Worm (Caenorhabditis elegans) whole organism, mixed stage, embryonic: ENCODE data around the gene nspg-7.2.

Source experiments
- M03D4.4 ChIP-seq: sonication (generic microtip); optimal IDR thresholded peaks from 2 replicates; lab custom pipeline; 2017; ENCODE audit warnings: mild to moderate bottlenecking, missing genetic modification characterization, missing compliant biosample characterization
- bed-3 ChIP-seq: fragments of 200-800 bp; sonication (Bioruptor generic); optimal IDR thresholded peaks from 3 replicates; lab custom pipeline; 2018; ENCODE audit warnings: mild to moderate bottlenecking, missing genetic modification characterization, moderate library complexity, missing compliant biosample characterization
- blmp-1 ChIP-seq: fragments of 150-350 bp; optimal IDR thresholded peaks from 2 replicates; lab custom pipeline; 2014; ENCODE audit warnings: missing biosample characterization, missing genetic modification characterization
- ceh-39 ChIP-seq: fragments of 150-350 bp; optimal IDR thresholded peaks from 2 replicates; lab custom pipeline; 2014; ENCODE audit warnings: missing biosample characterization, missing genetic modification characterization
- ceh-43 ChIP-seq: fragments of 200-800 bp; sonication (Bioruptor generic); optimal IDR thresholded peaks from 2 replicates; lab custom pipeline; 2018; ENCODE audit warnings: mild to moderate bottlenecking, missing genetic modification characterization, moderate library complexity, missing compliant biosample characterization
- ceh-83 ChIP-seq: fragments of 200-800 bp; sonication (Bioruptor generic); optimal IDR thresholded peaks from 2 replicates; lab custom pipeline; 2018; ENCODE audit warnings: mild to moderate bottlenecking, missing genetic modification characterization, missing compliant biosample characterization
- ces-1 ChIP-seq: fragments of 150-350 bp; optimal IDR thresholded peaks from 2 replicates; lab custom pipeline; 2014; ENCODE audit warnings: missing biosample characterization, missing genetic modification reagents, missing genetic modification characterization
- cnd-1 ChIP-seq: fragments of 200-800 bp; sonication (Bioruptor generic); optimal IDR thresholded peaks from 2 replicates; lab custom pipeline; 2018; ENCODE audit warnings: mild to moderate bottlenecking, missing genetic modification characterization, missing compliant biosample characterization
- drap-1 ChIP-seq: fragments of 200-800 bp; sonication (Bioruptor generic); optimal IDR thresholded peaks from 3 replicates; lab custom pipeline; 2018; ENCODE audit warnings: mild to moderate bottlenecking, missing genetic modification characterization, missing compliant biosample characterization
- elt-1 ChIP-seq: sonication (generic microtip); optimal IDR thresholded peaks from 2 replicates; lab custom pipeline; 2017; ENCODE audit warnings: missing genetic modification characterization, mild to moderate bottlenecking, missing compliant biosample characterization, antibody characterized with exemption, moderate library complexity, borderline replicate concordance; ENCODE audit not compliant: insufficient read depth
- elt-3 ChIP-seq: fragments of 150-350 bp; optimal IDR thresholded peaks from 2 replicates; lab custom pipeline; 2014; ENCODE audit warnings: missing biosample characterization, missing genetic modification characterization
- flh-1 ChIP-seq: fragments of 200-800 bp; sonication (Bioruptor generic); optimal IDR thresholded peaks from 2 replicates; lab custom pipeline; 2018; ENCODE audit warnings: mild to moderate bottlenecking, missing genetic modification characterization, moderate library complexity, missing compliant biosample characterization
- ham-2 ChIP-seq: fragments of 200-800 bp; sonication (Bioruptor generic); optimal IDR thresholded peaks from 2 replicates; lab custom pipeline; 2018; ENCODE audit warnings: mild to moderate bottlenecking, missing genetic modification characterization, missing compliant biosample characterization
- hlh-1 ChIP-seq: fragments of 150-350 bp; optimal IDR thresholded peaks from 2 replicates; lab custom pipeline; 2014; ENCODE audit warnings: missing biosample characterization, missing genetic modification reagents, missing genetic modification characterization
- lin-13 ChIP-seq: fragments of 150-350 bp; optimal IDR thresholded peaks from 2 replicates; lab custom pipeline; 2014; ENCODE audit warnings: missing biosample characterization, missing genetic modification characterization
- lin-32 ChIP-seq: fragments of 200-800 bp; sonication (Bioruptor generic); optimal IDR thresholded peaks from 2 replicates; lab custom pipeline; 2018; ENCODE audit warnings: mild to moderate bottlenecking, missing genetic modification characterization, missing compliant biosample characterization
- lsy-2 ChIP-seq: fragments of 150-350 bp; optimal IDR thresholded peaks from 2 replicates; lab custom pipeline; 2014; ENCODE audit warnings: missing biosample characterization, missing genetic modification characterization
- mab-5 ChIP-seq: fragments of 150-350 bp; optimal IDR thresholded peaks from 2 replicates; lab custom pipeline; 2014; ENCODE audit warnings: missing biosample characterization, missing genetic modification characterization
- mep-1 ChIP-seq: fragments of 150-350 bp; optimal IDR thresholded peaks from 2 replicates; lab custom pipeline; 2017; ENCODE audit warnings: missing biosample characterization, missing genetic modification reagents, missing genetic modification characterization, inconsistent platforms
- mls-2 ChIP-seq: sonication (generic microtip); optimal IDR thresholded peaks from 2 replicates; lab custom pipeline; 2016; ENCODE audit warnings: mild to moderate bottlenecking, missing genetic modification characterization, moderate library complexity, missing compliant biosample characterization
- nhr-12 ChIP-seq: fragments of 150-350 bp; optimal IDR thresholded peaks from 2 replicates; lab custom pipeline; 2014; ENCODE audit warnings: missing biosample characterization, missing genetic modification characterization
- nhr-2 ChIP-seq: fragments of 150-350 bp; optimal IDR thresholded peaks from 2 replicates; lab custom pipeline; 2014; ENCODE audit warnings: missing biosample characterization, missing genetic modification characterization
- nhr-237 ChIP-seq: fragments of 150-350 bp; optimal IDR thresholded peaks from 2 replicates; lab custom pipeline; 2014; ENCODE audit warnings: missing biosample characterization, missing genetic modification characterization
- nhr-28 ChIP-seq: fragments of 150-350 bp; optimal IDR thresholded peaks from 2 replicates; lab custom pipeline; 2014; ENCODE audit warnings: missing biosample characterization, missing genetic modification characterization
- nhr-76 ChIP-seq: sonication (generic microtip); optimal IDR thresholded peaks from 2 replicates; lab custom pipeline; 2017; ENCODE audit warnings: missing biosample characterization, missing genetic modification characterization
- pha-4 ChIP-seq: fragments of 150-350 bp; optimal IDR thresholded peaks from 2 replicates; lab custom pipeline; 2018; ENCODE audit warnings: missing biosample characterization, missing genetic modification reagents, missing genetic modification characterization
- sem-2 ChIP-seq: fragments of 200-800 bp; sonication (Bioruptor generic); optimal IDR thresholded peaks from 2 replicates; lab custom pipeline; 2018; ENCODE audit warnings: mild to moderate bottlenecking, missing genetic modification characterization, missing compliant biosample characterization
- snpc-4 ChIP-seq: fragments of 150-350 bp; optimal IDR thresholded peaks from 2 replicates; lab custom pipeline; 2014; ENCODE audit warnings: missing biosample characterization, missing genetic modification characterization
- sptf-1 ChIP-seq: sonication (generic microtip); optimal IDR thresholded peaks from 2 replicates; lab custom pipeline; 2017; ENCODE audit warnings: mild to moderate bottlenecking, missing genetic modification characterization, moderate library complexity, missing compliant biosample characterization
- tbx-8 ChIP-seq: fragments of 200-800 bp; sonication (Bioruptor generic); optimal IDR thresholded peaks from 2 replicates; lab custom pipeline; 2018; ENCODE audit warnings: mild to moderate bottlenecking, missing genetic modification characterization, moderate library complexity, missing compliant biosample characterization
- unc-120 ChIP-seq: sonication (generic microtip); optimal IDR thresholded peaks from 2 replicates; lab custom pipeline; 2017; ENCODE audit warnings: missing genetic modification characterization, missing compliant biosample characterization; ENCODE audit not compliant: poor library complexity, severe bottlenecking
- unc-39 ChIP-seq: fragments of 150-350 bp; optimal IDR thresholded peaks from 2 replicates; lab custom pipeline; 2014; ENCODE audit warnings: missing biosample characterization, missing genetic modification characterization
- unc-62 ChIP-seq: fragments of 150-350 bp; optimal IDR thresholded peaks from 2 replicates; lab custom pipeline; 2014; ENCODE audit warnings: missing biosample characterization, missing genetic modification reagents, missing genetic modification characterization
- zip-8 ChIP-seq: fragments of 150-350 bp; optimal IDR thresholded peaks from 2 replicates; lab custom pipeline; 2014; ENCODE audit warnings: missing biosample characterization, missing genetic modification characterization
- ztf-11 ChIP-seq: fragments of 150-350 bp; optimal IDR thresholded peaks from 2 replicates; lab custom pipeline; 2014; ENCODE audit warnings: missing biosample characterization, missing genetic modification characterization

Gene nspg-7.2

ce11 chrIII:3248307-3249037 lies 9.7 kb downstream of the nspg-7.2 start, which contains the start of gene nduf-9:
Gene nduf-9 (minus strand): TSS chrIII:3248575.
- TF ChIP-seq unc-62 (GFP tag; lab: Kevin White, UChicago) (no peak), M03D4.4 (tag; lab: Kevin White, UChicago) (no peak), ham-2 (GFP tag; lab: Kevin White, UChicago) (no peak), elt-1 (no peak), nhr-12 (no peak), nhr-237 (no peak), snpc-4 (no peak), lin-13 (tag; lab: Kevin White, UChicago) (peak; percentile 65), drap-1 (GFP tag; lab: Kevin White, UChicago) (no peak), bed-3 (no peak), ces-1 (peak; percentile 53), blmp-1 (no peak), nhr-28 (no peak), unc-120 (tag; lab: Kevin White, UChicago) (no peak), elt-3 (no peak), sptf-1 (no peak), nhr-76 (tag; lab: Kevin White, UChicago) (no peak), mep-1 (peak; percentile 2), sem-2 (no peak), hlh-1 (tag; lab: Kevin White, UChicago) (peak; percentile 18), lsy-2 (tag; lab: Kevin White, UChicago) (peak; percentile 94), zip-8 (tag; lab: Kevin White, UChicago) (no peak), flh-1 (GFP tag; lab: Kevin White, UChicago) (no peak), cnd-1 (tag; lab: Kevin White, UChicago) (no peak), unc-39 (tag; lab: Kevin White, UChicago) (no peak), tbx-8 (GFP tag; lab: Kevin White, UChicago) (no peak), mls-2 (tag; lab: Kevin White, UChicago) (no peak), ztf-11 (no peak), nhr-2 (no peak), ceh-43 (GFP tag; lab: Kevin White, UChicago) (no peak), ceh-83 (GFP tag; lab: Kevin White, UChicago) (no peak), lin-32 (GFP tag; lab: Kevin White, UChicago) (no peak), mab-5 (tag; lab: Kevin White, UChicago) (no peak), pha-4 (tag; lab: Kevin White, UChicago) (peak; percentile 9), ceh-39 (tag; lab: Kevin White, UChicago) (no peak)

DNA sequence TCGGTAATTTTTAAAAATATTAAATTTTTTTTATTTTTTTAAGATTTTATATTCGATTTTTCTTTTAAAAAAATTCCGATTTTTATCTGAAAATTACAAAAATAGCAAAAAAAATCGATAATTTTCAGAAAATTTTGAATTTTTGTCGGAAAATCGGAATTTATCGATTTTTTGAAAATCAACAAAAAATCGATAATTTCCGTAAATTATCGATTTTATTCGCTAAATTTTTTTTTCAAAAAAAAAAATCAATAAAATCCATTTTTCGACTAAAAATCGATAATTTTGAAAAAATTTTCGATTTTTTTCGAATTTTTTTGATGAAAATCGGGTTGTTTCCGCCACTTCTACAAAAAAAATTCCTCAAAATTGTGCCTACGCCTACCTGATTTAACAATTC lies 15.8 kb downstream of the nspg-7.2 start:
- TF ChIP-seq tbx-8 (GFP tag; lab: Kevin White, UChicago): no peak
- TF ChIP-seq ceh-43 (GFP tag; lab: Kevin White, UChicago): no peak
- no peak for TF ChIP-seq unc-62 (GFP tag; lab: Kevin White, UChicago)
- no peak for TF ChIP-seq M03D4.4 (tag; lab: Kevin White, UChicago)
- TF ChIP-seq lsy-2 (tag; lab: Kevin White, UChicago): no peak
- no peak for TF ChIP-seq bed-3
- TF ChIP-seq nhr-237: no peak
- no peak for TF ChIP-seq unc-120 (tag; lab: Kevin White, UChicago)
- no peak for TF ChIP-seq lin-32 (GFP tag; lab: Kevin White, UChicago)
- TF ChIP-seq nhr-2: no peak
- TF ChIP-seq sptf-1: no peak

DNA sequence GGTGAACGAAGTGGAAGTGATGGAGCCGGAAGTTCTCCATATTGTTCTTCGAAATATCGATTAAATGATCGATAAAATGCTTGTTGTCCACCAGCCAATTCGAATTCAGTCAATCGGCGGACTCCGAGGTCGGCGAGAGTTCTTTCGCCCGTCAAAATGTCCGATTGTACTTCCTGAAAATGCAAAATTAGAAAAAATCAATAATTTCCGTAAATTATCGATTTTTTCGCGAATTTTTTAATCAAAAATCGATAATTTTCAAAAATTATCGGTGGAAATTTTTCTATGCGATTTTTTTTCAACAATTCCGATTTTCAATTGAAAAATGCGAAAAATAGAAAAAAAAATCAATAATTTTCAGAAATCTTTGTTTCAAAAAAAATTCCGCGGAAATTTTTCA lies 16.3 kb downstream of the nspg-7.2 start:
- TF ChIP-seq elt-1 (no peak), ceh-43 (GFP tag; lab: Kevin White, UChicago) (no peak), sem-2 (no peak), flh-1 (GFP tag; lab: Kevin White, UChicago) (no peak), pha-4 (tag; lab: Kevin White, UChicago) (no peak)

DNA sequence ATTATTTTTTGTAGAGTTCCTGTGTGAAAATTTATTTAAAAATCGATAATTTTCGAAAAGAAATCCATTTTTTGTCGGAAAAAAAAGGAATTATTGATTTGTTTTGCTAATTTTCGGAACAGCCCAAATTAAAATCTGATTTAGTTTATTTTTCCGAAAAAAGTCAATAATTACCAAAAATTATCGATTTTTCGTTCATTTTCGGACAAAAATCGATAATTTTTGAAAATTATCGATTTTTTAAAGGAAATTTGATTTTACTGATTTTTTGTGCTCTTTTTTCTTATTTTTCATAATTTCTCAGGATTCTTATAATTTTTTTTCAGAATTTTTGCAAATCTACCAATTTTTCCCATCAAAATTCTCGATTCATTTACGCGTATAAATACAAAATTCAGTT lies 16.8 kb downstream of the nspg-7.2 start:
- no peak for TF ChIP-seq unc-120 (tag; lab: Kevin White, UChicago)
- TF ChIP-seq unc-39 (tag; lab: Kevin White, UChicago): no peak
- TF ChIP-seq mab-5 (tag; lab: Kevin White, UChicago): no peak
- TF ChIP-seq mls-2 (tag; lab: Kevin White, UChicago): no peak
- TF ChIP-seq ztf-11: no peak
- TF ChIP-seq nhr-12: no peak
- no peak for TF ChIP-seq zip-8 (tag; lab: Kevin White, UChicago)
- no peak for TF ChIP-seq ceh-43 (GFP tag; lab: Kevin White, UChicago)
- TF ChIP-seq ceh-39 (tag; lab: Kevin White, UChicago): no peak
- TF ChIP-seq hlh-1 (tag; lab: Kevin White, UChicago): no peak
- no peak for TF ChIP-seq snpc-4
- no peak for TF ChIP-seq nhr-28
- TF ChIP-seq tbx-8 (GFP tag; lab: Kevin White, UChicago): no peak
- TF ChIP-seq, all 35 proteins: peak for 0
